Worm (Caenorhabditis elegans): ENCODE measurements around the gene vit-5.

The vit-5 gene

ce11 chrX:3453870-3454269 lies 50.6 kb downstream of the vit-5 start:
- TF ChIP-seq pqm-1 (tag; optimal IDR thresholded peaks at IDR 0.05) = no peak
- no peak for TF ChIP-seq tbx-2 (tag; optimal IDR thresholded peaks at IDR 0.05)
- TF ChIP-seq dpl-1 (GFP tag; optimal IDR thresholded peaks at IDR 0.05) = no peak
- TF ChIP-seq ztf-11 (tag; optimal IDR thresholded peaks at IDR 0.05) = no peak
- no peak for TF ChIP-seq nhr-90 (tag; optimal IDR thresholded peaks at IDR 0.05; ENCODE audit: poor library complexity)

- TF ChIP-seq lin-14 (GFP tag; optimal IDR thresholded peaks at IDR 0.05) = peak; percentile 85
- TF ChIP-seq isw-1 (GFP tag; IDR thresholded peaks at IDR 0.05) = no peak
- no peak for TF ChIP-seq hlh-17 (GFP tag; optimal IDR thresholded peaks at IDR 0.05; ENCODE audit: borderline replicate concordance)
- TF ChIP-seq rnt-1 (tag; optimal IDR thresholded peaks at IDR 0.05) = peak; percentile 62
- TF ChIP-seq vab-15 (tag; optimal IDR thresholded peaks at IDR 0.05) = no peak
- TF ChIP-seq aha-1 (tag; optimal IDR thresholded peaks at IDR 0.05) = no peak
- TF ChIP-seq nhr-71 (tag; optimal IDR thresholded peaks at IDR 0.05) = peak; percentile 47
- no peak for TF ChIP-seq pax-3 (tag; optimal IDR thresholded peaks at IDR 0.05)
- TF ChIP-seq ztf-11 (tag; optimal IDR thresholded peaks at IDR 0.05) = no peak
- TF ChIP-seq dsc-1 (tag; optimal IDR thresholded peaks at IDR 0.05) = no peak
- peak; percentile 15 for TF ChIP-seq lin-39 (tag; optimal IDR thresholded peaks at IDR 0.05)
These were observed 52.3 kb downstream of the vit-5 start for ce11 chrX:3455561-3455960.

Data from whole organism, L1 larva.